Worm (Caenorhabditis elegans) whole organism, L3 larva: Measurements from ENCODE around the gene T05C3.6.

Source experiments
- ceh-28 ChIP-seq: fragments of 150-350 bp; optimal IDR thresholded peaks from 2 replicates; lab custom pipeline; 2014; ENCODE audit warnings: missing biosample characterization, missing genetic modification reagents, missing genetic modification characterization
- ceh-9 ChIP-seq: sonication (generic microtip); optimal IDR thresholded peaks from 2 replicates; lab custom pipeline; 2018; ENCODE audit warnings: missing biosample characterization, missing genetic modification characterization
- elt-2 ChIP-seq: sonication (generic microtip); optimal IDR thresholded peaks from 2 replicates; lab custom pipeline; 2016; ENCODE audit warnings: missing genetic modification reagents, mild to moderate bottlenecking, missing genetic modification characterization, missing compliant biosample characterization
- fkh-10 ChIP-seq: sonication (generic microtip); optimal IDR thresholded peaks from 2 replicates; lab custom pipeline; 2017; ENCODE audit warnings: missing biosample characterization, missing genetic modification reagents, missing genetic modification characterization
- nhr-76 ChIP-seq: fragments of 150-350 bp; sonication (generic microtip); optimal IDR thresholded peaks from 5 replicates; lab custom pipeline; 2014; ENCODE audit warnings: missing biosample characterization, missing genetic modification characterization
- nhr-77 ChIP-seq: fragments of 150-350 bp; optimal IDR thresholded peaks from 2 replicates; lab custom pipeline; 2014; ENCODE audit warnings: missing biosample characterization, missing genetic modification characterization
- zag-1 ChIP-seq: fragments of 150-350 bp; optimal IDR thresholded peaks from 2 replicates; lab custom pipeline; 2014; ENCODE audit warnings: missing biosample characterization, missing genetic modification characterization

ce11 chrV:5442366-5442765 is 47.9 kb upstream of the T05C3.6 start:
- no peak for TF ChIP-seq nhr-76 (tag; lab: Kevin White, UChicago)
- TF ChIP-seq elt-2 (tag; lab: Kevin White, UChicago) = no peak
- no peak for TF ChIP-seq ceh-9
- TF ChIP-seq fkh-10 (GFP tag; lab: Kevin White, UChicago) = no peak
- no peak for TF ChIP-seq ceh-28 (tag; lab: Kevin White, UChicago)
- no peak for TF ChIP-seq zag-1 (tag; lab: Kevin White, UChicago)
- TF ChIP-seq nhr-77 (tag; lab: Kevin White, UChicago) = no peak
